Worm (Caenorhabditis elegans) whole organism, L2 larva: ENCODE measurements around the gene tbc-7.

ENCODE experiments used
- F13H6.1 ChIP-seq: sonication (generic microtip); optimal IDR thresholded peaks from 2 replicates; lab custom pipeline; 2016; ENCODE audit warnings: missing genetic modification characterization, missing compliant biosample characterization
- R02D3.7 ChIP-seq: fragments of 150-350 bp; optimal IDR thresholded peaks from 2 replicates; lab custom pipeline; 2014; ENCODE audit warnings: missing biosample characterization, missing genetic modification characterization
- aly-2 ChIP-seq: fragments of 150-350 bp; optimal IDR thresholded peaks from 2 replicates; lab custom pipeline; 2014; ENCODE audit warnings: missing biosample characterization, missing genetic modification characterization
- ceh-82 ChIP-seq: fragments of 150-350 bp; optimal IDR thresholded peaks from 2 replicates; lab custom pipeline; 2014; ENCODE audit warnings: missing biosample characterization, missing genetic modification characterization
- elt-3 ChIP-seq: sonication (generic microtip); optimal IDR thresholded peaks from 2 replicates; lab custom pipeline; 2017; ENCODE audit warnings: missing biosample characterization, missing genetic modification characterization
- lin-39 ChIP-seq: fragments of 150-350 bp; optimal IDR thresholded peaks from 2 replicates; lab custom pipeline; 2014; ENCODE audit warnings: missing biosample characterization, missing genetic modification reagents, missing genetic modification characterization
- nhr-11 ChIP-seq: fragments of 150-350 bp; optimal IDR thresholded peaks from 2 replicates; lab custom pipeline; 2014; ENCODE audit warnings: missing biosample characterization, missing genetic modification characterization
- nhr-23 ChIP-seq: fragments of 150-350 bp; optimal IDR thresholded peaks from 2 replicates; lab custom pipeline; 2014; ENCODE audit warnings: missing biosample characterization, missing genetic modification reagents, missing genetic modification characterization
- sem-4 ChIP-seq: fragments of 150-350 bp; optimal IDR thresholded peaks from 2 replicates; lab custom pipeline; 2014; ENCODE audit warnings: missing biosample characterization, missing genetic modification reagents, missing genetic modification characterization
- skn-1 ChIP-seq: sonication (generic microtip); optimal IDR thresholded peaks from 2 replicates; lab custom pipeline; 2017; ENCODE audit warnings: missing biosample characterization, missing genetic modification characterization
- unc-55 ChIP-seq: fragments of 150-350 bp; sonication (generic microtip); optimal IDR thresholded peaks from 3 replicates; lab custom pipeline; 2014; ENCODE audit warnings: missing biosample characterization, missing genetic modification reagents, missing genetic modification characterization
- unc-62 ChIP-seq: fragments of 150-350 bp; optimal IDR thresholded peaks from 2 replicates; lab custom pipeline; 2014; ENCODE audit warnings: missing biosample characterization, missing genetic modification reagents, missing genetic modification characterization
- zag-1 ChIP-seq: fragments of 150-350 bp; optimal IDR thresholded peaks from 2 replicates; lab custom pipeline; 2014; ENCODE audit warnings: missing biosample characterization, missing genetic modification characterization

ce11 chrX:5171085-5171484, 37.0 kb downstream of the tbc-7 start, which contains the start of gene T03G11.10:
- TF ChIP-seq skn-1 (tag; lab: Kevin White, UChicago) (no peak), ceh-82 (tag; lab: Kevin White, UChicago) (no peak), aly-2 (no peak), nhr-11 (tag; lab: Kevin White, UChicago) (no peak), nhr-23 (tag; lab: Kevin White, UChicago) (no peak), unc-62 (GFP tag; lab: Kevin White, UChicago) (no peak), lin-39 (tag; lab: Kevin White, UChicago) (no peak), elt-3 (tag; lab: Kevin White, UChicago) (no peak), unc-55 (GFP tag; lab: Kevin White, UChicago) (no peak), F13H6.1 (tag; lab: Kevin White, UChicago) (no peak), zag-1 (tag; lab: Kevin White, UChicago) (no peak), sem-4 (tag; lab: Kevin White, UChicago) (no peak), R02D3.7 (no peak)
